Fruit fly (Drosophila melanogaster) whole organism, embryonic: ENCODE data around the gene VhaM9.7-d.

ENCODE experiments used
- Awh ChIP-seq: fragments of 200-800 bp; sonication (Bioruptor generic); IDR thresholded peaks from 2 replicates; pipeline ENCODE4, ENCODE4 v1.3.6; 2022; ENCODE audit warnings: missing biosample characterization, missing genetic modification characterization
- B-H1 ChIP-seq: fragments of 200-800 bp; sonication (Bioruptor generic); IDR thresholded peaks from 3 replicates; pipeline ENCODE4 v1.3.6; 2022; ENCODE audit warnings: missing biosample characterization, missing genetic modification characterization
- CG10209 ChIP-seq: fragments of 200-800 bp; sonication (Bioruptor generic); optimal IDR thresholded peaks from 3 replicates; lab custom pipeline; 2017; ENCODE audit warnings: missing biosample characterization, mild to moderate bottlenecking, missing genetic modification characterization, missing genetic modification reagents
- CG11723 ChIP-seq: fragments of 200-800 bp; sonication (Bioruptor generic); optimal IDR thresholded peaks from 2 replicates; lab custom pipeline; 2017; ENCODE audit warnings: missing biosample characterization, mild to moderate bottlenecking, missing genetic modification characterization
- CG14710 ChIP-seq: fragments of 200-800 bp; sonication (Bioruptor generic); optimal IDR thresholded peaks from 3 replicates; lab custom pipeline; 2019; ENCODE audit warnings: missing biosample characterization, mild to moderate bottlenecking, missing genetic modification characterization, moderate library complexity
- CG17802 ChIP-seq: fragments of 200-800 bp; sonication (Bioruptor generic); optimal IDR thresholded peaks from 2 replicates; lab custom pipeline; 2018; ENCODE audit warnings: missing biosample characterization, mild to moderate bottlenecking, missing genetic modification characterization, moderate library complexity
- CG17912 ChIP-seq: fragments of 200-800 bp; sonication (Bioruptor generic); optimal IDR thresholded peaks from 2 replicates; lab custom pipeline; 2018; ENCODE audit warnings: missing biosample characterization, mild to moderate bottlenecking, missing genetic modification characterization
- CG3281 ChIP-seq: fragments of 200-800 bp; sonication (Bioruptor generic); optimal IDR thresholded peaks from 3 replicates; lab custom pipeline; 2017; ENCODE audit warnings: missing biosample characterization, mild to moderate bottlenecking, missing genetic modification characterization
- CG33213 ChIP-seq: fragments of 200-800 bp; sonication (Bioruptor generic); optimal IDR thresholded peaks from 3 replicates; lab custom pipeline; 2016; ENCODE audit warnings: missing biosample characterization, missing genetic modification characterization
- CG3726 ChIP-seq: fragments of 200-800 bp; sonication (Bioruptor generic); IDR thresholded peaks from 3 replicates; pipeline ENCODE4, ENCODE4 v1.3.6; 2022; ENCODE audit warnings: missing biosample characterization, missing genetic modification characterization
- CG4404 ChIP-seq: fragments of 200-800 bp; sonication (Bioruptor generic); IDR thresholded peaks from 2 replicates; pipeline ENCODE4 v1.3.6; 2022; ENCODE audit warnings: missing biosample characterization, missing genetic modification characterization
- CG5180 ChIP-seq: fragments of 200-800 bp; sonication (Bioruptor generic); optimal IDR thresholded peaks from 3 replicates; lab custom pipeline; 2017; ENCODE audit warnings: missing biosample characterization, missing genetic modification characterization, mild to moderate bottlenecking, moderate library complexity, missing genetic modification reagents
- CG5245 ChIP-seq: fragments of 200-800 bp; sonication (Bioruptor generic); optimal IDR thresholded peaks from 3 replicates; lab custom pipeline; 2016; ENCODE audit warnings: missing biosample characterization, missing genetic modification characterization
- CG6791 ChIP-seq: fragments of 200-800 bp; sonication (Bioruptor generic); IDR thresholded peaks from 3 replicates; pipeline ENCODE4 v1.3.6; 2022; ENCODE audit warnings: missing biosample characterization, missing genetic modification characterization; ENCODE audit not compliant: partially characterized antibody
- CG8281 ChIP-seq: fragments of 200-800 bp; sonication (Bioruptor generic); optimal IDR thresholded peaks from 2 replicates; lab custom pipeline; 2018; ENCODE audit warnings: missing biosample characterization, mild to moderate bottlenecking, missing genetic modification characterization, moderate library complexity
- CG8924 ChIP-seq: fragments of 200-800 bp; optimal IDR thresholded peaks from 3 replicates; lab custom pipeline; 2019; ENCODE audit warnings: missing biosample characterization, mild to moderate bottlenecking, missing genetic modification characterization, moderate library complexity
- CoRest ChIP-seq: fragments of 200-800 bp; sonication (Bioruptor generic); optimal IDR thresholded peaks from 3 replicates; lab custom pipeline; 2018; ENCODE audit warnings: missing biosample characterization, mild to moderate bottlenecking, missing genetic modification characterization, moderate library complexity
- D ChIP-seq, 2 experiments: fragments of 200-800 bp in 1 of 2; fragments of >200 bp in 1 of 2; sonication (Bioruptor generic) in 1 of 2; optimal IDR thresholded peaks; 2 replicates in 1 of 2; 3 replicates in 1 of 2; lab custom pipeline; 2017; ENCODE audit warnings: mild to moderate bottlenecking in 1 of 2, missing biosample characterization in 1 of 2, missing genetic modification characterization in 1 of 2, missing genetic modification reagents in 1 of 2
- Dek ChIP-seq: fragments of 200-800 bp; sonication (Bioruptor generic); optimal IDR thresholded peaks from 3 replicates; lab custom pipeline; 2019; ENCODE audit warnings: missing biosample characterization, mild to moderate bottlenecking, missing genetic modification characterization, moderate library complexity
- Dref ChIP-seq: fragments of 200-800 bp; sonication (Bioruptor generic); IDR thresholded peaks from 2 replicates; pipeline ENCODE4 v1.3.6; 2022; ENCODE audit warnings: missing biosample characterization, missing genetic modification characterization
- E2f1 ChIP-seq: fragments of 200-800 bp; sonication (Bioruptor generic); IDR thresholded peaks from 2 replicates; pipeline ENCODE4 v1.3.6; 2022; ENCODE audit warnings: missing biosample characterization, missing genetic modification characterization
- HLHmδ ChIP-seq: fragments of 200-800 bp; sonication (Bioruptor generic); optimal IDR thresholded peaks from 2 replicates; lab custom pipeline; 2018; ENCODE audit warnings: missing biosample characterization, mild to moderate bottlenecking, missing genetic modification characterization, moderate library complexity
- Hey ChIP-seq: fragments of 200-800 bp; sonication (Bioruptor generic); optimal IDR thresholded peaks from 3 replicates; lab custom pipeline; 2018; ENCODE audit warnings: missing biosample characterization, mild to moderate bottlenecking, missing genetic modification characterization
- HmgZ ChIP-seq: fragments of 200-800 bp; sonication (Bioruptor generic); optimal IDR thresholded peaks from 2 replicates; lab custom pipeline; 2018; ENCODE audit warnings: missing biosample characterization, mild to moderate bottlenecking, missing genetic modification characterization
- Hr3 ChIP-seq: fragments of 200-800 bp; sonication (Bioruptor generic); optimal IDR thresholded peaks from 3 replicates; lab custom pipeline; 2016; ENCODE audit warnings: missing biosample characterization, missing genetic modification characterization
- Lpt ChIP-seq: fragments of >200 bp; optimal IDR thresholded peaks from 2 replicates; lab custom pipeline; 2018; ENCODE audit warnings: missing biosample characterization, missing genetic modification characterization
- Mad ChIP-seq: fragments of 200-800 bp; sonication (Bioruptor generic); optimal IDR thresholded peaks from 2 replicates; lab custom pipeline; 2016; ENCODE audit warnings: missing biosample characterization, missing genetic modification characterization
- Med ChIP-seq: fragments of 200-800 bp; sonication (Bioruptor generic); peaks from one replicate; lab custom pipeline; 2016; ENCODE audit warnings: missing biosample characterization, missing genetic modification characterization, mild to moderate bottlenecking, inconsistent platforms, moderate library complexity
- Nf-YA ChIP-seq: fragments of 200-800 bp; sonication (Bioruptor generic); IDR thresholded peaks from 2 replicates; pipeline ENCODE4 v1.3.6; 2022; ENCODE audit warnings: missing biosample characterization, missing genetic modification characterization
- Pdp1 ChIP-seq, 2 experiments: fragments of 200-800 bp; sonication (Bioruptor generic); optimal IDR thresholded peaks; 3 replicates each; lab custom pipeline; 2016; ENCODE audit warnings: missing biosample characterization in 2 of 2, missing genetic modification characterization in 2 of 2, mild to moderate bottlenecking in 1 of 2, moderate library complexity in 1 of 2
- Ptx1 ChIP-seq: fragments of 200-800 bp; sonication (Bioruptor generic); IDR thresholded peaks from 2 replicates; pipeline ENCODE4 v1.3.6; 2022; ENCODE audit warnings: missing biosample characterization, missing genetic modification characterization
- Sox100B ChIP-seq: fragments of 200-800 bp; sonication (Bioruptor generic); optimal IDR thresholded peaks from 3 replicates; lab custom pipeline; 2018; ENCODE audit warnings: missing biosample characterization, mild to moderate bottlenecking, missing genetic modification characterization
- Usf ChIP-seq: fragments of 200-800 bp; sonication (Bioruptor generic); optimal IDR thresholded peaks from 2 replicates; lab custom pipeline; 2017; ENCODE audit warnings: missing genotype, missing biosample characterization, missing genetic modification characterization
- YL-1 ChIP-seq: fragments of 200-800 bp; sonication (Bioruptor generic); optimal IDR thresholded peaks from 3 replicates; lab custom pipeline; 2017; ENCODE audit warnings: missing biosample characterization, mild to moderate bottlenecking, missing genetic modification characterization
- abd-A ChIP-seq: fragments of 200-800 bp; sonication (Bioruptor generic); optimal IDR thresholded peaks from 3 replicates; lab custom pipeline; 2019; ENCODE audit warnings: missing biosample characterization, mild to moderate bottlenecking, missing genetic modification characterization, moderate library complexity
- ase ChIP-seq: fragments of 200-800 bp; sonication (Bioruptor generic); IDR thresholded peaks from 3 replicates; pipeline ENCODE4 v1.3.6; 2022; ENCODE audit warnings: missing biosample characterization, missing genetic modification characterization
- crc ChIP-seq: fragments of 200-800 bp; sonication (Bioruptor generic); optimal IDR thresholded peaks from 2 replicates; lab custom pipeline; 2016; ENCODE audit warnings: missing biosample characterization, missing genetic modification characterization
- gcm ChIP-seq: fragments of 200-800 bp; sonication (Bioruptor generic); optimal IDR thresholded peaks from 2 replicates; lab custom pipeline; 2019; ENCODE audit warnings: missing biosample characterization, mild to moderate bottlenecking, missing genetic modification characterization, moderate library complexity
- hbn ChIP-seq: fragments of 200-800 bp; sonication (Bioruptor generic); IDR thresholded peaks from 2 replicates; pipeline ENCODE4 v1.3.6; 2022; ENCODE audit warnings: missing biosample characterization, missing genetic modification characterization; ENCODE audit not compliant: partially characterized antibody
- nau ChIP-seq: fragments of 200-800 bp; sonication (Bioruptor generic); optimal IDR thresholded peaks from 3 replicates; lab custom pipeline; 2017; ENCODE audit warnings: missing biosample characterization, mild to moderate bottlenecking, missing genetic modification characterization, missing genetic modification reagents
- onecut ChIP-seq: fragments of 200-800 bp; sonication (Bioruptor generic); IDR thresholded peaks from 2 replicates; pipeline ENCODE4 v1.3.6; 2022; ENCODE audit warnings: missing biosample characterization, missing genetic modification characterization
- schlank ChIP-seq: fragments of 200-800 bp; sonication (Bioruptor generic); optimal IDR thresholded peaks from 2 replicates; lab custom pipeline; 2018; ENCODE audit warnings: missing biosample characterization, mild to moderate bottlenecking, missing genetic modification characterization
- scrt ChIP-seq: fragments of 200-800 bp; sonication (Bioruptor generic); optimal IDR thresholded peaks from 2 replicates; lab custom pipeline; 2018; ENCODE audit warnings: missing biosample characterization, mild to moderate bottlenecking, missing genetic modification characterization, moderate library complexity
- sens ChIP-seq: fragments of 200-800 bp; sonication (Bioruptor generic); peaks from one replicate; lab custom pipeline; 2016; ENCODE audit warnings: missing biosample characterization, missing genetic modification characterization
- shn ChIP-seq: fragments of 200-800 bp; sonication (Bioruptor generic); optimal IDR thresholded peaks from 3 replicates; lab custom pipeline; 2016; ENCODE audit warnings: missing biosample characterization, missing genetic modification characterization
- slbo ChIP-seq: fragments of 200-800 bp; sonication (Bioruptor generic); IDR thresholded peaks from 2 replicates; pipeline ENCODE4 v1.3.6; 2022; ENCODE audit warnings: missing biosample characterization, missing genetic modification characterization
- sr ChIP-seq: fragments of 200-800 bp; sonication (Bioruptor generic); IDR thresholded peaks from 3 replicates; pipeline ENCODE4 v1.3.6; 2022; ENCODE audit warnings: missing biosample characterization, missing genetic modification characterization
- usp ChIP-seq: fragments of >200 bp; optimal IDR thresholded peaks from 2 replicates; lab custom pipeline; 2017; ENCODE audit warnings: missing biosample characterization, missing genetic modification characterization
- z ChIP-seq: fragments of 200-800 bp; sonication (Bioruptor generic); IDR thresholded peaks from 3 replicates; pipeline ENCODE4 v1.3.6; 2022; ENCODE audit warnings: missing biosample characterization, missing genetic modification characterization
- zf30C ChIP-seq: fragments of 200-800 bp; sonication (Bioruptor generic); optimal IDR thresholded peaks from 3 replicates; lab custom pipeline; 2018; ENCODE audit warnings: missing biosample characterization, mild to moderate bottlenecking, missing genetic modification characterization

The VhaM9.7-d gene

DNA sequence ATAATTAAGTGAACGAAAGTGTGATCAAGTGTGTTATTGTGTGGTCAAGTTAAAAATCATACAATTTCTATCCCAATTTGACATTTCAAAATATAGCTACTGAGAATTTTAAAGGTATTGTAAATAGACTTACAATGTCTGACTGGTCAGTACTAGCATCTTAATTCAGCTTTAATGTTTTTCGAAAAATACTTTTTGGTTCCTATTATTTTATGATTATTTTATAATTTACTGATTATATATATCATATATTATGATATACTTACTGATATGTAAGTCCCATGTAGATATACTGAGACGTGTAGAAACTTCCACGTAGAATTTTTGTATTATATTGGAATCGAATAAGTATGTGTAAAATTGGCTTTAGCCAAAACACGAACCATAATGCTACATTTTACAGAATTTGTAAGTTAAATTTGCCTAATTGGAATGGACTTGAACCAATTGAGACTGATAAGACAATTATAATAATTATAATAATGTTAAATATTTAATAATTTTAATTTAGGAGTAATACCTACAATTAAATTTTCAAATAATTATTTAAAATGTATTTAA, 2.8 kb downstream of the VhaM9.7-d start, which contains the start of gene Actn3:
Gene Actn3 (minus strand): TSS at position 51 of the 561 bp plus-strand sequence.
- no peak for TF ChIP-seq B-H1
- peak; percentile 67 for TF ChIP-seq HmgZ (tag; lab: Kevin White, UChicago)
- no peak for TF ChIP-seq usp (GFP tag; lab: Kevin White, UChicago)
- TF ChIP-seq Lpt (GFP tag; lab: Kevin White, UChicago), result no peak
- TF ChIP-seq gcm (GFP tag; lab: Kevin White, UChicago), result no peak
- TF ChIP-seq Med, result no peak
- TF ChIP-seq hbn, result no peak
- no peak for TF ChIP-seq CG14710
- no peak for TF ChIP-seq Hr3 (GFP tag; lab: Kevin White, UChicago)
- no peak for TF ChIP-seq CG17802 (tag; lab: Kevin White, UChicago)
- no peak for TF ChIP-seq Pdp1 (GFP tag; optimal IDR thresholded peaks at IDR 0.05; lab: Kevin White, UChicago)
- no peak for TF ChIP-seq CG33213 (GFP tag; lab: Kevin White, UChicago)
- no peak for TF ChIP-seq YL-1
- no peak for TF ChIP-seq Usf (GFP tag; lab: Kevin White, UChicago)
- TF ChIP-seq z, result no peak
- no peak for TF ChIP-seq onecut
- TF ChIP-seq crc (GFP tag; lab: Kevin White, UChicago), result no peak
- no peak for TF ChIP-seq schlank (tag; lab: Kevin White, UChicago)
- TF ChIP-seq CG4404 (GFP tag; lab: Robert Waterston, UW), result no peak
- no peak for TF ChIP-seq CG8281 (tag; lab: Kevin White, UChicago)
- no peak for TF ChIP-seq Nf-YA (GFP tag; lab: Robert Waterston, UW)
- no peak for TF ChIP-seq HLHmδ (GFP tag; lab: Kevin White, UChicago)
- TF ChIP-seq CG3281 (GFP tag; lab: Kevin White, UChicago), result no peak
- peak; percentile 24 for TF ChIP-seq CoRest (tag; lab: Kevin White, UChicago)
- TF ChIP-seq CG6791 (GFP tag; lab: Robert Waterston, UW), result 0 out of 3 replicates have a peak, but pooled peaks have one; percentile 39
- TF ChIP-seq abd-A (tag; lab: Kevin White, UChicago), result no peak
- TF ChIP-seq CG8924 (tag; lab: Kevin White, UChicago), result no peak
- TF ChIP-seq shn (GFP tag; lab: Kevin White, UChicago), result no peak
- no peak for TF ChIP-seq ase (GFP tag; lab: Robert Waterston, UW)
- TF ChIP-seq Dek, result peak; percentile 48
- no peak for TF ChIP-seq CG10209 (GFP tag; lab: Kevin White, UChicago)
- TF ChIP-seq E2f1, result no peak
- TF ChIP-seq Dref (GFP tag; lab: Robert Waterston, UW), result no peak
- no peak for TF ChIP-seq Hey (tag; lab: Kevin White, UChicago)
- TF ChIP-seq CG17912 (GFP tag; lab: Kevin White, UChicago), result no peak
- no peak for TF ChIP-seq sr (GFP tag; lab: Robert Waterston, UW)
- no peak for TF ChIP-seq scrt (GFP tag; lab: Kevin White, UChicago)
- no peak for TF ChIP-seq nau (GFP tag; lab: Kevin White, UChicago)
- no peak for TF ChIP-seq D (optimal IDR thresholded peaks at IDR 0.05; lab: Kevin White, UChicago)
- no peak for TF ChIP-seq D (GFP tag; optimal IDR thresholded peaks at IDR 0.05; lab: Kevin White, UChicago)
- TF ChIP-seq Ptx1 (GFP tag; lab: Robert Waterston, UW), result no peak
- TF ChIP-seq sens, result no peak
- no peak for TF ChIP-seq Sox100B (GFP tag; lab: Kevin White, UChicago)
- no peak for TF ChIP-seq zf30C
- TF ChIP-seq CG5245 (GFP tag; lab: Kevin White, UChicago), result no peak
- no peak for TF ChIP-seq CG3726
- TF ChIP-seq slbo (GFP tag; lab: Robert Waterston, UW), result no peak
- no peak for TF ChIP-seq Awh (GFP tag; lab: Robert Waterston, UW)
- no peak for TF ChIP-seq CG11723 (GFP tag; lab: Kevin White, UChicago)
- no peak for TF ChIP-seq Mad
- no peak for TF ChIP-seq CG5180
